Fruit fly (Drosophila melanogaster) whole organism, prepupa: ENCODE measurements around the gene rho-5.

ENCODE experiments used
- Blimp-1 ChIP-seq: fragments of 200-800 bp; sonication (Bioruptor generic); optimal IDR thresholded peaks from 3 replicates; lab custom pipeline; 2017; ENCODE audit warnings: missing biosample characterization, missing genetic modification characterization, mild to moderate bottlenecking, moderate library complexity, missing genetic modification reagents
- CG10669 ChIP-seq: fragments of 200-800 bp; sonication (Bioruptor generic); optimal IDR thresholded peaks from 3 replicates; lab custom pipeline; 2018; ENCODE audit warnings: missing biosample characterization, mild to moderate bottlenecking, missing genetic modification characterization, moderate library complexity
- CG11294 ChIP-seq: fragments of 200-800 bp; sonication (Bioruptor generic); IDR thresholded peaks from 2 replicates; pipeline ENCODE4 v1.3.6; 2022; ENCODE audit warnings: missing biosample characterization, missing genetic modification characterization
- CG11762 ChIP-seq: fragments of 200-800 bp; sonication (Bioruptor generic); optimal IDR thresholded peaks from 3 replicates; lab custom pipeline; 2016; ENCODE audit warnings: missing biosample characterization, missing genetic modification characterization; ENCODE audit not compliant: insufficient read depth
- CG11902 ChIP-seq: fragments of 200-800 bp; sonication (Bioruptor generic); optimal IDR thresholded peaks from 3 replicates; lab custom pipeline; 2016; ENCODE audit warnings: missing biosample characterization, missing genetic modification characterization
- CG15336 ChIP-seq: fragments of 200-800 bp; sonication (Bioruptor generic); IDR thresholded peaks from 2 replicates; pipeline ENCODE4 v1.3.6; 2022; ENCODE audit warnings: missing biosample characterization, missing genetic modification characterization
- CG1621 ChIP-seq: fragments of 200-800 bp; sonication (Bioruptor generic); optimal IDR thresholded peaks from 3 replicates; lab custom pipeline; 2018; ENCODE audit warnings: missing biosample characterization, mild to moderate bottlenecking, missing genetic modification characterization
- CG3032 ChIP-seq: fragments of 200-800 bp; optimal IDR thresholded peaks from 2 replicates; lab custom pipeline; 2019; ENCODE audit warnings: missing biosample characterization, mild to moderate bottlenecking, missing genetic modification characterization, moderate library complexity
- CG31627 ChIP-seq: fragments of 200-800 bp; sonication (Bioruptor generic); optimal IDR thresholded peaks from 3 replicates; lab custom pipeline; 2016; ENCODE audit warnings: missing biosample characterization, missing genetic modification characterization
- CG34406 ChIP-seq: fragments of 200-800 bp; sonication (Bioruptor generic); optimal IDR thresholded peaks from 3 replicates; lab custom pipeline; 2016; ENCODE audit warnings: missing biosample characterization, missing genetic modification characterization
- CG4318 ChIP-seq: fragments of 200-800 bp; sonication (Bioruptor generic); optimal IDR thresholded peaks from 3 replicates; lab custom pipeline; 2017; ENCODE audit warnings: missing biosample characterization, mild to moderate bottlenecking, missing genetic modification characterization
- CG6163 ChIP-seq: fragments of 200-800 bp; sonication (Bioruptor generic); IDR thresholded peaks from 3 replicates; pipeline ENCODE4 v1.3.6; 2022; ENCODE audit warnings: missing biosample characterization, missing genetic modification characterization
- CG6792 ChIP-seq: fragments of 200-800 bp; sonication (Bioruptor generic); optimal IDR thresholded peaks from 3 replicates; lab custom pipeline; 2016; ENCODE audit warnings: missing biosample characterization, missing genetic modification characterization
- CG6808 ChIP-seq: fragments of 200-800 bp; sonication (Bioruptor generic); optimal IDR thresholded peaks from 3 replicates; lab custom pipeline; 2017; ENCODE audit warnings: missing biosample characterization, missing genetic modification characterization, mild to moderate bottlenecking, moderate library complexity, missing genetic modification reagents
- CG8632 ChIP-seq: fragments of 200-800 bp; sonication (Bioruptor generic); optimal IDR thresholded peaks from 3 replicates; lab custom pipeline; 2016; ENCODE audit warnings: missing biosample characterization, missing genetic modification characterization
- CG9139 ChIP-seq: fragments of 200-800 bp; sonication (Bioruptor generic); optimal IDR thresholded peaks from 3 replicates; lab custom pipeline; 2017; ENCODE audit warnings: missing biosample characterization, mild to moderate bottlenecking, missing genetic modification characterization
- Eip75B ChIP-seq: fragments of 200-800 bp; sonication (Bioruptor generic); optimal IDR thresholded peaks from 3 replicates; lab custom pipeline; 2016; ENCODE audit warnings: missing biosample characterization, missing genetic modification characterization
- Eip78C ChIP-seq: fragments of 200-800 bp; sonication (Bioruptor generic); peaks from one replicate; lab custom pipeline; 2016; ENCODE audit warnings: missing biosample characterization, missing genetic modification characterization
- Ets96B ChIP-seq: fragments of 200-800 bp; optimal IDR thresholded peaks from 2 replicates; lab custom pipeline; 2019; ENCODE audit warnings: missing biosample characterization, mild to moderate bottlenecking, missing genetic modification characterization, moderate library complexity
- Hr38 ChIP-seq: sonication (Bioruptor generic); optimal IDR thresholded peaks from 2 replicates; lab custom pipeline; 2016; ENCODE audit warnings: missing biosample characterization, missing genetic modification characterization
- Hr4 ChIP-seq: fragments of 200-800 bp; sonication (Bioruptor generic); optimal IDR thresholded peaks from 3 replicates; lab custom pipeline; 2016; ENCODE audit warnings: missing biosample characterization, missing genetic modification characterization
- Lpt ChIP-seq: fragments of 200-800 bp; sonication (Bioruptor generic); optimal IDR thresholded peaks from 3 replicates; lab custom pipeline; 2016; ENCODE audit warnings: missing biosample characterization, missing genetic modification characterization
- Met ChIP-seq: fragments of 200-800 bp; sonication (Bioruptor generic); optimal IDR thresholded peaks from 3 replicates; lab custom pipeline; 2016; ENCODE audit warnings: missing biosample characterization, missing genetic modification characterization
- OdsH ChIP-seq: fragments of 200-800 bp; sonication (Bioruptor generic); optimal IDR thresholded peaks from 3 replicates; lab custom pipeline; 2016; ENCODE audit warnings: missing biosample characterization, missing genetic modification characterization
- Smox ChIP-seq: fragments of 200-800 bp; sonication (Bioruptor generic); optimal IDR thresholded peaks from 3 replicates; lab custom pipeline; 2016; ENCODE audit warnings: missing biosample characterization, missing genetic modification characterization
- Sox102F ChIP-seq: fragments of 200-800 bp; sonication (Bioruptor generic); optimal IDR thresholded peaks from 2 replicates; lab custom pipeline; 2016; ENCODE audit warnings: missing biosample characterization, mild to moderate bottlenecking, missing genetic modification characterization
- Sox14 ChIP-seq: fragments of 200-800 bp; sonication (Bioruptor generic); optimal IDR thresholded peaks from 3 replicates; lab custom pipeline; 2016; ENCODE audit warnings: missing biosample characterization, missing genetic modification characterization
- acj6 ChIP-seq: fragments of 200-800 bp; sonication (Bioruptor generic); optimal IDR thresholded peaks from 3 replicates; lab custom pipeline; 2016; ENCODE audit warnings: missing biosample characterization, missing genetic modification characterization
- cyc ChIP-seq: fragments of 200-800 bp; sonication (Bioruptor generic); optimal IDR thresholded peaks from 3 replicates; lab custom pipeline; 2016; ENCODE audit warnings: missing biosample characterization, missing genetic modification characterization
- dac ChIP-seq: fragments of 200-800 bp; sonication (Bioruptor generic); optimal IDR thresholded peaks from 2 replicates; lab custom pipeline; 2017; ENCODE audit warnings: missing biosample characterization, mild to moderate bottlenecking, missing genetic modification characterization
- esn ChIP-seq: fragments of 200-800 bp; sonication (Bioruptor generic); optimal IDR thresholded peaks from 2 replicates; lab custom pipeline; 2016; ENCODE audit warnings: missing biosample characterization, mild to moderate bottlenecking, missing genetic modification characterization, moderate library complexity
- lz ChIP-seq: fragments of 200-800 bp; sonication (Bioruptor generic); optimal IDR thresholded peaks from 3 replicates; lab custom pipeline; 2016; ENCODE audit warnings: missing biosample characterization, missing genetic modification characterization
- net ChIP-seq: fragments of 200-800 bp; sonication (Bioruptor generic); optimal IDR thresholded peaks from 3 replicates; lab custom pipeline; 2016; ENCODE audit warnings: missing biosample characterization, missing genetic modification characterization
- pdm3 ChIP-seq: fragments of 200-800 bp; sonication (Bioruptor generic); optimal IDR thresholded peaks from 3 replicates; lab custom pipeline; 2016; ENCODE audit warnings: missing biosample characterization, missing genetic modification characterization
- spab ChIP-seq: fragments of 200-800 bp; sonication (Bioruptor generic); optimal IDR thresholded peaks from 2 replicates; lab custom pipeline; 2017; ENCODE audit warnings: missing biosample characterization, mild to moderate bottlenecking, missing genetic modification characterization, missing genetic modification reagents
- ss ChIP-seq, 2 experiments: fragments of 200-800 bp; sonication (Bioruptor generic); optimal IDR thresholded peaks; 2 replicates in 1 of 2; 3 replicates in 1 of 2; lab custom pipeline; 2017 to 2018; ENCODE audit warnings: mild to moderate bottlenecking in 2 of 2, missing biosample characterization in 2 of 2, missing genetic modification characterization in 2 of 2, moderate library complexity in 1 of 2
- svp ChIP-seq: fragments of 200-800 bp; sonication (Bioruptor generic); peaks from one replicate; lab custom pipeline; 2016; ENCODE audit warnings: missing biosample characterization, missing genetic modification characterization
- vri ChIP-seq: fragments of 200-800 bp; sonication (Bioruptor generic); optimal IDR thresholded peaks from 3 replicates; lab custom pipeline; 2016; ENCODE audit warnings: missing biosample characterization, mild to moderate bottlenecking, missing genetic modification characterization

The rho-5 gene

DNA sequence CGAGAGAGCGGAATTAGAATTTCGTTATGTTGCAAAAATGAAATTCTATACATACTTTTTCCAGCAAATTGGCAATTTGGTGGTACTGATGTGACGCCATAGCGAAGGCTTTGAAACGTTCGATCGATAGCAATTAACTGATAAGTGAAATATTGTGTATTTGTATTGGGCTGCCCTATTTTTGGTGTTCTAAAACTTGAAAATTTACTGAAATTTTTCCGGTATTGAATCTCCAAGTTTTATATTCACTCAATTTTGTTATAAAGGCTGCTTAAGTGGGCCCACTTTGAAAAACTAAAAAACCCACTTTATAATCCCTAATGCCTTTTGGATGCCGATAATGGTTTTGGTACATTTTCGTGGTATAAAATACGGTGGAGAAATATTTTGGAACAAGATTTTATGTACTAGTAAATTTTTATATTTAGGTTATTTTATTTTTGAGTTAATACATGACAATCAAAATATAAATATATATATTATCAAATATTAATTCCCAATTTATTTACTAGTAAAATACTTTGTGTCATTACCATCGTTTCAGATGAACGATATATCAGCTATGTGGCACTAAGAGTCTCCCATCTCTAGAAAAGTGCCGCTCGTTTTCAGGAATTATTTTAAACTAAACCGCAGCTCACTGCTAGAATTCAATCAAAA lies 11.2 kb downstream of the rho-5 start, which contains the start of the genes Cand1 and pim:
Gene Cand1, minus strand, starts transcription at position 300 of the 660 bp plus-strand sequence.
Gene pim, plus strand, starts transcription at position 582 of the 660 bp plus-strand sequence.
- no peak for TF ChIP-seq CG15336 (GFP tag; lab: Robert Waterston, UW)
- TF ChIP-seq Hr4 (GFP tag; lab: Kevin White, UChicago) = no peak
- no peak for TF ChIP-seq Met (GFP tag; lab: Kevin White, UChicago)
- TF ChIP-seq CG3032 = peak; percentile 16

DNA sequence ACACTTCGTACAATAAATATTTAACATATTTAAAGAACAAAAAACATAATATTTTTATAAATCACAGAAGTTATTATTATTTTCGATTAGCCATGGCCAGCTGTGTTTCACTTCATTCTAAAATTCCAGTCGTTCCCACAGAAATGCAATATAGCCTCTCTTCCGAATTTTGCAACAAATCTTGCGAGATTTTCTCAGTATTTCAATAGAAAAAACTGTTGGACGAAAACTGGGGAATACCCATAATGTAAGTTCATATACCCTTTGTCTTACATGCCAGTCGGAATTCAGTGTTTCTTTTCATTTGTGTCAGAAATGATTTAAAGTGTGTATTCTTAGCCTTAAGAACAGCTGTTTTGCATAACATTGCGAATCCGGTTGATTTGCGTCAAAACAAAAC lies 17.2 kb downstream of the rho-5 start, which contains the start of the genes CtsL4 and ClpP:
Gene CtsL4, minus strand, starts transcription at position 90 of the 400 bp plus-strand sequence.
Gene ClpP, plus strand, starts transcription at position 288 of the 400 bp plus-strand sequence.
- TF ChIP-seq CG8632 = peak; percentile 37
- peak; percentile 29 for TF ChIP-seq cyc (GFP tag; lab: Kevin White, UChicago)
- TF ChIP-seq Sox102F (GFP tag; lab: Kevin White, UChicago) = no peak
- TF ChIP-seq dac (GFP tag; lab: Kevin White, UChicago) = peak; percentile 10
- TF ChIP-seq CG10669 = no peak
- TF ChIP-seq acj6 (GFP tag; lab: Kevin White, UChicago) = peak; percentile 36
- TF ChIP-seq CG34406 = peak; percentile 40
- TF ChIP-seq CG3032 = peak; percentile 45
- peak; percentile 88 for TF ChIP-seq Sox14
- TF ChIP-seq OdsH (GFP tag; lab: Kevin White, UChicago) = peak; percentile 59
- peak; percentile 55 for TF ChIP-seq esn (GFP tag; lab: Kevin White, UChicago)
- TF ChIP-seq CG1621 (tag; lab: Kevin White, UChicago) = peak; percentile 61
- no peak for TF ChIP-seq ss (GFP tag; optimal IDR thresholded peaks at IDR 0.05; lab: Kevin White, UChicago)
- TF ChIP-seq lz = peak; percentile 45
- TF ChIP-seq CG31627 (GFP tag; lab: Kevin White, UChicago) = peak; percentile 50
- TF ChIP-seq spab (GFP tag; lab: Kevin White, UChicago) = no peak
- TF ChIP-seq Ets96B (tag; lab: Kevin White, UChicago) = peak; percentile 32
- no peak for TF ChIP-seq Eip78C

DNA sequence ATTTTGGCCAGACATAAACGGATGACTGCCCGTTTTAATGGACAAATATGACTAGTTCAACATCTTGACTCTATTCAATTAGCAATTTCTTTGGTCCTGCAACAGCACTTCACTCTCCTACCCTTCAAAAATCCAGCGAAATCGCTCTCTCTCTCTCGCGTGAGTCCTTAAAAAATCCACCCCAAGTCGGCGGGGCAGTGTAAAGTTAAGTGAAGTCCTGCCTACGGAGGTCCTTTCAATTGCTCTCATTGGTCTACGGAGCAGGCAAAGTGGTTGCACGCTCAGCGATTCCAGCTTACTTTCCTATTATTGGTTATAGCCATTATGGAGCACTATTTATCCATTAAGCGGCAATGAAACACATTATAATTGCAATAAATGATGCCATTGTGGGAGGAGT lies 19.8 kb downstream of the rho-5 start, which contains the start of gene CG34367:
Gene CG34367, minus strand, starts transcription at position 35 of the 400 bp plus-strand sequence.
- TF ChIP-seq net (no peak), Blimp-1 (GFP tag; lab: Kevin White, UChicago) (no peak), vri (GFP tag; lab: Kevin White, UChicago) (no peak), esn (GFP tag; lab: Kevin White, UChicago) (no peak), OdsH (GFP tag; lab: Kevin White, UChicago) (no peak), Eip78C (no peak), CG6792 (GFP tag; lab: Kevin White, UChicago) (no peak), pdm3 (no peak), Sox14 (no peak)

DNA sequence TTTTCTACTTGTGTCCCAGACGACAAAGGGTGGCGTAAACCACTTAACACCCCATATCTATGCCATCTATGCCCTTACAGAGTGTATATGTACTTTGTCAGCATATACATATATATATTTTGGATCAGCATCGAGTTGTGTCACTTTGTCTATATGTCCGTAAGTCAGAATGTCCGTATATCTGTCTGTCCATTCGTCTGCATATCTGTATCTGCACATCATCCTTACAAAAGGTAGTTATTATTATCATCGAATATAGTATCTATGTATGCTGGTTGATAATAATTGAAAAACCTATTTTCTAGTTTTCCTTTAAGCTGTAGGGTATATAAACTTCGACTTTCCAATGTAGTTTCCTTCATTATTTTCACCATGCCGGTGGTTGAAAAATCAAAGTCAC lies 22.6 kb downstream of the rho-5 start:
- TF ChIP-seq CG11762 = no peak
- TF ChIP-seq CG6792 (GFP tag; lab: Kevin White, UChicago) = no peak
- TF ChIP-seq vri (GFP tag; lab: Kevin White, UChicago) = no peak
- no peak for TF ChIP-seq CG9139 (GFP tag; lab: Kevin White, UChicago)
- TF ChIP-seq Eip75B = no peak
- no peak for TF ChIP-seq CG4318 (GFP tag; lab: Kevin White, UChicago)
- TF ChIP-seq CG6163 (GFP tag; lab: Robert Waterston, UW) = no peak
- no peak for TF ChIP-seq esn (GFP tag; lab: Kevin White, UChicago)
- TF ChIP-seq, all 60 proteins: peak for 0

DNA sequence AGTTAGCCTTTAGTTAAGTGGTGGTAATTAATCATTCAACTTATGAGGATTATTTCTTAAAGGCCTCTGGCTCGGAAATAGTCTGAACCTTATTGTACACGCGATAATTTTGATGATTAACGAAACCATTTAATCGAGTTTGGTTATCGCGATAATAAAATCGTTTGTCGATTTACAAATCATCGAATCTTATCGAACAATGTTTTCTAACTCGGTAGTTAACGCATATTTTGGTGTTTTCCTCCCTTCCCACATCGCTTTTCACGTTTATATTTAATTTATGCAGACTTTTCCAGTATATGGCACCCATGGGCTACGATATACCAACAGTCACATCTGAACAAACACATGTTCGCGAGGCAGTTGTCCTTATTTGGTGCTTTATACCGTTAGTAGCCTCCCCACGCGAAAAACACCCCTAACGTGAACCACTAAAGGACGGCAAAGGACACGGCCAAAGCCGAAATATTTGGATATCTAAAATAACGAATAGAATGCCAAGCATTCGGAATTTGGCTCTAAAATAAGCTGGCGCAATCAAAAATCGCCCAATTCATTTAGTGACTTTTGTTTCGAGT lies 29.6 kb downstream of the rho-5 start, which contains the start of gene Frmd5:
Gene Frmd5, plus strand, starts transcription at position 414 of the 578 bp plus-strand sequence.
- TF ChIP-seq CG10669 (no peak), CG6808 (GFP tag; lab: Kevin White, UChicago) (no peak), Blimp-1 (GFP tag; lab: Kevin White, UChicago) (no peak), CG11902 (GFP tag; lab: Kevin White, UChicago) (no peak), CG9139 (GFP tag; lab: Kevin White, UChicago) (no peak), CG11294 (GFP tag; lab: Robert Waterston, UW) (no peak), Hr38 (GFP tag; lab: Kevin White, UChicago) (no peak), Smox (GFP tag; lab: Kevin White, UChicago) (no peak), pdm3 (no peak), CG3032 (no peak), Lpt (GFP tag; lab: Kevin White, UChicago) (no peak), svp (GFP tag; lab: Kevin White, UChicago) (no peak), Met (GFP tag; lab: Kevin White, UChicago) (no peak)
